Worm (Caenorhabditis elegans) whole organism, late embryonic: ENCODE measurements around the gene unc-61.

ENCODE experiments used
- ceh-9 ChIP-seq: sonication (generic microtip); optimal IDR thresholded peaks from 2 replicates; lab custom pipeline; 2016; ENCODE audit warnings: mild to moderate bottlenecking, missing genetic modification characterization, inconsistent platforms, missing compliant biosample characterization
- nfya-1 ChIP-seq: sonication (generic microtip); optimal IDR thresholded peaks from 2 replicates; lab custom pipeline; 2017; ENCODE audit warnings: missing genetic modification characterization, mild to moderate bottlenecking, missing compliant biosample characterization, antibody characterized with exemption, moderate library complexity
- nhr-11 ChIP-seq: fragments of 150-350 bp; optimal IDR thresholded peaks from 2 replicates; lab custom pipeline; 2014; ENCODE audit warnings: missing biosample characterization, missing genetic modification characterization
- pha-4 ChIP-seq: fragments of 150-350 bp; optimal IDR thresholded peaks from 2 replicates; lab custom pipeline; 2018; ENCODE audit warnings: missing biosample characterization, missing genetic modification reagents, missing genetic modification characterization
- pqm-1 ChIP-seq: sonication (generic microtip); optimal IDR thresholded peaks from 2 replicates; lab custom pipeline; 2016; ENCODE audit warnings: missing genetic modification characterization, missing compliant biosample characterization
- pros-1 ChIP-seq: fragments of 150-350 bp; optimal IDR thresholded peaks from 2 replicates; lab custom pipeline; 2014; ENCODE audit warnings: missing biosample characterization, missing genetic modification reagents, missing genetic modification characterization
- rnt-1 ChIP-seq: sonication (generic microtip); optimal IDR thresholded peaks from 2 replicates; lab custom pipeline; 2016; ENCODE audit warnings: missing genetic modification characterization, missing compliant biosample characterization
- sox-4 ChIP-seq: sonication (generic microtip); optimal IDR thresholded peaks from 2 replicates; lab custom pipeline; 2017; ENCODE audit warnings: mild to moderate bottlenecking, missing genetic modification characterization, inconsistent platforms, missing compliant biosample characterization
- syd-9 ChIP-seq: sonication (generic microtip); optimal IDR thresholded peaks from 2 replicates; lab custom pipeline; 2016; ENCODE audit warnings: mild to moderate bottlenecking, missing genetic modification characterization, moderate library complexity, missing compliant biosample characterization
- unc-42 ChIP-seq: sonication (generic microtip); optimal IDR thresholded peaks from 2 replicates; lab custom pipeline; 2016; ENCODE audit warnings: missing genotype, missing genetic modification characterization, missing compliant biosample characterization

- no peak for TF ChIP-seq pha-4 (tag; lab: Kevin White, UChicago)
- no peak for TF ChIP-seq syd-9 (tag; lab: Kevin White, UChicago)
- no peak for TF ChIP-seq unc-42 (tag; lab: Kevin White, UChicago)
- TF ChIP-seq pros-1 (tag; lab: Kevin White, UChicago) = no peak
- TF ChIP-seq sox-4 (tag; lab: Kevin White, UChicago) = no peak
- TF ChIP-seq pqm-1 (tag; lab: Kevin White, UChicago) = no peak
- no peak for TF ChIP-seq nhr-11 (tag; lab: Kevin White, UChicago)
- TF ChIP-seq nfya-1 (tag; lab: Kevin White, UChicago) = no peak
- no peak for TF ChIP-seq rnt-1 (tag; lab: Kevin White, UChicago)
- no peak for TF ChIP-seq ceh-9
Measured at ce11 chrV:14748608-14749137, 14.6 kb upstream of the unc-61 start, which contains the start of the genes lipl-8 and Y50E8A.22.
